Worm (Caenorhabditis elegans) whole organism, L3 larva: ENCODE measurements around the gene nlp-58.

Experiments used
- R02D3.7 ChIP-seq: fragments of 150-350 bp; optimal IDR thresholded peaks from 2 replicates; lab custom pipeline; 2014; ENCODE audit warnings: missing biosample characterization, missing genetic modification characterization
- ZK546.5 ChIP-seq: sonication (generic microtip); optimal IDR thresholded peaks from 2 replicates; lab custom pipeline; 2017; ENCODE audit warnings: missing biosample characterization, missing genetic modification characterization
- aly-2 ChIP-seq: fragments of 150-350 bp; optimal IDR thresholded peaks from 2 replicates; lab custom pipeline; 2014; ENCODE audit warnings: missing biosample characterization, missing genetic modification characterization
- ama-1 ChIP-seq: fragments of 150-350 bp; optimal IDR thresholded peaks from 2 replicates; lab custom pipeline; 2018
- ceh-16 ChIP-seq: sonication (generic microtip); optimal IDR thresholded peaks from 2 replicates; lab custom pipeline; 2017; ENCODE audit warnings: missing biosample characterization, missing genetic modification characterization
- ceh-28 ChIP-seq: fragments of 150-350 bp; optimal IDR thresholded peaks from 2 replicates; lab custom pipeline; 2014; ENCODE audit warnings: missing biosample characterization, missing genetic modification reagents, missing genetic modification characterization
- ceh-9 ChIP-seq: sonication (generic microtip); optimal IDR thresholded peaks from 2 replicates; lab custom pipeline; 2018; ENCODE audit warnings: missing biosample characterization, missing genetic modification characterization
- daf-12 ChIP-seq: fragments of 150-350 bp; optimal IDR thresholded peaks from 2 replicates; lab custom pipeline; 2014; ENCODE audit warnings: missing biosample characterization, missing genetic modification reagents, missing genetic modification characterization
- elt-1 ChIP-seq: fragments of 150-350 bp; optimal IDR thresholded peaks from 2 replicates; lab custom pipeline; 2014; ENCODE audit warnings: missing biosample characterization, missing genetic modification characterization
- elt-2 ChIP-seq: sonication (generic microtip); optimal IDR thresholded peaks from 2 replicates; lab custom pipeline; 2016; ENCODE audit warnings: missing genetic modification reagents, mild to moderate bottlenecking, missing genetic modification characterization, missing compliant biosample characterization
- elt-3 ChIP-seq, 3 experiments: fragments of 150-350 bp in 1 of 3; sonication (generic microtip) in 2 of 3; optimal IDR thresholded peaks; 2 replicates in 2 of 3; 4 replicates in 1 of 3; lab custom pipeline; 2014 to 2017; ENCODE audit warnings: missing biosample characterization in 3 of 3, missing genetic modification characterization in 3 of 3
- eor-1 ChIP-seq, 2 experiments: fragments of 150-350 bp; optimal IDR thresholded peaks; 2 replicates each; lab custom pipeline; 2014 to 2018; ENCODE audit warnings: missing biosample characterization in 2 of 2, missing genetic modification characterization in 2 of 2
- fkh-10 ChIP-seq: sonication (generic microtip); optimal IDR thresholded peaks from 2 replicates; lab custom pipeline; 2017; ENCODE audit warnings: missing biosample characterization, missing genetic modification reagents, missing genetic modification characterization
- jun-1 ChIP-seq: fragments of 150-350 bp; optimal IDR thresholded peaks from 2 replicates; lab custom pipeline; 2014; ENCODE audit warnings: missing biosample characterization, missing genetic modification reagents, missing genetic modification characterization
- lin-15B ChIP-seq: fragments of 150-350 bp; optimal IDR thresholded peaks from 2 replicates; lab custom pipeline; 2014; ENCODE audit warnings: missing biosample characterization, missing genetic modification characterization
- lsy-12 ChIP-seq: sonication (generic microtip); optimal IDR thresholded peaks from 2 replicates; lab custom pipeline; 2016; ENCODE audit warnings: mild to moderate bottlenecking, missing genetic modification characterization, missing compliant biosample characterization
- mdl-1 ChIP-seq: fragments of 150-350 bp; optimal IDR thresholded peaks from 2 replicates; lab custom pipeline; 2014; ENCODE audit warnings: missing biosample characterization, missing genetic modification characterization
- mml-1 ChIP-seq: fragments of 150-350 bp; sonication (generic microtip); optimal IDR thresholded peaks from 3 replicates; lab custom pipeline; 2014; ENCODE audit warnings: missing biosample characterization, missing genetic modification characterization
- nfya-1 ChIP-seq: sonication (generic microtip); optimal IDR thresholded peaks from 2 replicates; lab custom pipeline; 2017; ENCODE audit warnings: missing genetic modification characterization, mild to moderate bottlenecking, missing compliant biosample characterization, antibody characterized with exemption, moderate library complexity; ENCODE audit not compliant: insufficient read depth
- nhr-11 ChIP-seq: fragments of 150-350 bp; optimal IDR thresholded peaks from 2 replicates; lab custom pipeline; 2014; ENCODE audit warnings: missing biosample characterization, missing genetic modification characterization
- nhr-12 ChIP-seq: fragments of 150-350 bp; optimal IDR thresholded peaks from 2 replicates; lab custom pipeline; 2014; ENCODE audit warnings: missing biosample characterization, missing genetic modification characterization
- nhr-23 ChIP-seq: fragments of 150-350 bp; optimal IDR thresholded peaks from 2 replicates; lab custom pipeline; 2014; ENCODE audit warnings: missing biosample characterization, missing genetic modification reagents, missing genetic modification characterization
- nhr-28 ChIP-seq: fragments of 150-350 bp; optimal IDR thresholded peaks from 2 replicates; lab custom pipeline; 2014; ENCODE audit warnings: missing biosample characterization, missing genetic modification characterization
- nhr-67 ChIP-seq: fragments of 150-350 bp; optimal IDR thresholded peaks from 2 replicates; lab custom pipeline; 2014; ENCODE audit warnings: missing biosample characterization, missing genetic modification characterization
- nhr-76 ChIP-seq: fragments of 150-350 bp; sonication (generic microtip); optimal IDR thresholded peaks from 5 replicates; lab custom pipeline; 2014; ENCODE audit warnings: missing biosample characterization, missing genetic modification characterization
- nhr-77 ChIP-seq: fragments of 150-350 bp; optimal IDR thresholded peaks from 2 replicates; lab custom pipeline; 2014; ENCODE audit warnings: missing biosample characterization, missing genetic modification characterization
- pha-4 ChIP-seq: fragments of 150-350 bp; optimal IDR thresholded peaks from 2 replicates; lab custom pipeline; 2014; ENCODE audit warnings: missing biosample characterization, missing genetic modification reagents, missing genetic modification characterization
- sea-2 ChIP-seq: fragments of 150-350 bp; sonication (generic microtip); optimal IDR thresholded peaks from 4 replicates; lab custom pipeline; 2014; ENCODE audit warnings: missing biosample characterization, missing genetic modification reagents, missing genetic modification characterization
- skn-1 ChIP-seq: fragments of 150-350 bp; optimal IDR thresholded peaks from 2 replicates; lab custom pipeline; 2014; ENCODE audit warnings: missing biosample characterization, missing genetic modification characterization
- tbx-2 ChIP-seq: sonication (generic microtip); optimal IDR thresholded peaks from 2 replicates; lab custom pipeline; 2016; ENCODE audit warnings: mild to moderate bottlenecking, missing genetic modification characterization, missing compliant biosample characterization
- unc-39 ChIP-seq: sonication (generic microtip); optimal IDR thresholded peaks from 4 replicates; lab custom pipeline; 2017; ENCODE audit warnings: missing biosample characterization, missing genetic modification characterization
- unc-62 ChIP-seq: fragments of 150-350 bp; sonication (generic microtip); optimal IDR thresholded peaks from 4 replicates; lab custom pipeline; 2014; ENCODE audit warnings: missing biosample characterization, missing genetic modification reagents, missing genetic modification characterization
- zag-1 ChIP-seq: fragments of 150-350 bp; optimal IDR thresholded peaks from 2 replicates; lab custom pipeline; 2014; ENCODE audit warnings: missing biosample characterization, missing genetic modification characterization

Gene nlp-58

DNA sequence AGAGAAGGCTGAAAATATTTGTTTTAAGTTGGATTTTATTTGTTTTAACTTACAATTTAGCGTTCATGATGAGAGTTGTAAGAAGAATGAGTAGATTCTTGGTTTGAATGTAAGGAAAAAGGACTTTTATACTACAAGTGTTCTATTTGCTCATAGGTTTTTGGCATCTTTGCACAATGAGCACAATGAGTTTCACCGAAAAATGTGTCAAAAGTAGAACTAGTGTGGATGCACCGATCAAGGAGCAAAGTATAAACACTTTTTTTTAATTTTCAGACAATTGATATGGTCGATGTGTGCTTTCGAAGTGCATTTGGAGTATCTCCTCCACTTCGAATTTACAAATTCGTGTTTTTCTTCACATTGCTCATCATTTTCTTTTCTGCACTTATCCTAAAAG, 42.6 kb downstream of the nlp-58 start, which contains the start of gene fipr-11:
fipr-11 (minus strand) TSS at position 101 of the 400 bp plus-strand sequence.
- TF ChIP-seq jun-1 (tag; lab: Kevin White, UChicago) (no peak), ceh-9 (no peak), zag-1 (tag; lab: Kevin White, UChicago) (no peak), mml-1 (tag; lab: Kevin White, UChicago) (no peak), tbx-2 (tag; lab: Kevin White, UChicago) (no peak), daf-12 (tag; lab: Kevin White, UChicago) (no peak), aly-2 (tag; lab: Kevin White, UChicago) (no peak), nhr-76 (tag; lab: Kevin White, UChicago) (no peak), eor-1 (tag; optimal IDR thresholded peaks at IDR 0.05; lab: Kevin White, UChicago) (no peak), lin-15B (tag; lab: Kevin White, UChicago) (no peak), unc-62 (no peak), pha-4 (tag; lab: Kevin White, UChicago) (no peak), nhr-28 (tag; lab: Kevin White, UChicago) (no peak), nhr-11 (no peak), R02D3.7 (tag; lab: Kevin White, UChicago) (no peak), nfya-1 (tag; lab: Kevin White, UChicago) (no peak), lsy-12 (tag; lab: Kevin White, UChicago) (no peak), mdl-1 (tag; lab: Kevin White, UChicago) (no peak), skn-1 (no peak), nhr-67 (tag; lab: Kevin White, UChicago) (no peak)

DNA sequence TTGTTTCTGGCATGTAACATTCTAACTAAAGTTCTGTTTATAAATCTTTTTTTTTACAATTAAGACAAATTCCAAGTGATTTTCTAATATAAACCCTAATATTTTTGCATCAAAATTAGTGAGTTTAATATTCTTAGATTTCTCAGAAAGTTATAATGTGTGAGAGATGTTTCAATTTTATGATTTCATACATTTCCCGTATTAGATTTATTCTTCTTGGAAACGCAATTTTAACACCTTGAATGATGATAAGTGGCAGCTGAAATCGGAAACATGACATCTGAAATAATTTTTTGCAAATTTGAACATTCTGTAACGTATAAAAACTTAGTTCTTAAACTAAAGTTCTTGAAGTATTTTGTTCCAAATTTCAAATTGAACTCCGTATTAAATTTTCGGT, 47.6 kb downstream of the nlp-58 start:
- TF ChIP-seq ZK546.5 (no peak), ceh-16 (no peak), elt-1 (tag; lab: Kevin White, UChicago) (no peak), ceh-28 (tag; lab: Kevin White, UChicago) (no peak), zag-1 (tag; lab: Kevin White, UChicago) (no peak), nhr-12 (tag; lab: Kevin White, UChicago) (no peak), unc-62 (no peak), skn-1 (no peak), ceh-9 (no peak), lsy-12 (tag; lab: Kevin White, UChicago) (no peak), jun-1 (tag; lab: Kevin White, UChicago) (no peak), tbx-2 (tag; lab: Kevin White, UChicago) (no peak), elt-2 (tag; lab: Kevin White, UChicago) (no peak), nhr-11 (no peak), nhr-23 (tag; lab: Kevin White, UChicago) (no peak), unc-39 (no peak), ama-1 (lab: Kevin White, UChicago) (no peak), fkh-10 (GFP tag; lab: Kevin White, UChicago) (no peak)

DNA sequence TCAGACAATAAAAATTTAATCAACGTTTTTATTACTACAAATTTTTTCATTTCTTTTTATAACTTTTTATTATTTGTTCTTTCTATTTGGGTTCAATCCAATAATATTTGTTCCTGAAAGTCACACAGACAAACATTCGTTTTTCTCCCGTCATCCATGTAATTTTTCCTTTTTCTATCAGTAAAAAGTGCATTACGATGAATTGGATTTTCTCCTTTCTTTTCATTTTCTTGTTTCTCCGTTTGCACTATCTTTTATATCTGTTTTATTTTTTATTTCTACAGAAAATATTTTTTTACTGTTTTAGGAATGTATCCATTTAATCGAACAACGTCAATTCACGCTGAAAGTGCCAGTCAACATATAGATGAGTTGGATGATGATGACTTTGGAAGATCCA, 49.5 kb downstream of the nlp-58 start, which contains the start of gene egl-47:
egl-47 (plus strand) TSS at position 301 of the 400 bp plus-strand sequence.
- TF ChIP-seq jun-1 (tag; lab: Kevin White, UChicago) (no peak), unc-62 (no peak), nhr-77 (tag; lab: Kevin White, UChicago) (no peak), sea-2 (GFP tag; lab: Kevin White, UChicago) (no peak), nhr-11 (no peak), mml-1 (tag; lab: Kevin White, UChicago) (no peak), mdl-1 (tag; lab: Kevin White, UChicago) (no peak), elt-3 (tag; optimal IDR thresholded peaks at IDR 0.05; lab: Kevin White, UChicago) (no peak), zag-1 (tag; lab: Kevin White, UChicago) (no peak)
